Fruit fly (Drosophila melanogaster) whole organism, wandering third instar larva: Measurements from ENCODE around the gene moi.

Source experiments
- Abd-B ChIP-seq: fragments of >200 bp; optimal IDR thresholded peaks from 2 replicates; lab custom pipeline; 2017; ENCODE audit warnings: missing biosample characterization, missing genetic modification characterization
- CrebA ChIP-seq: fragments of 200-800 bp; sonication (Bioruptor generic); optimal IDR thresholded peaks from 2 replicates; lab custom pipeline; 2016; ENCODE audit warnings: missing biosample characterization, mild to moderate bottlenecking, missing genetic modification characterization, borderline replicate concordance
- Dfd ChIP-seq: fragments of >200 bp; optimal IDR thresholded peaks from 2 replicates; lab custom pipeline; 2017; ENCODE audit warnings: missing biosample characterization, missing genetic modification characterization
- Dif ChIP-seq: fragments of 200-275, 200-300 bp; sonication (Bioruptor generic); optimal IDR thresholded peaks from 2 replicates; lab custom pipeline; 2018; ENCODE audit warnings: missing biosample characterization, missing genetic modification characterization; ENCODE audit not compliant: partially characterized antibody
- Hr78 ChIP-seq: fragments of >200 bp; optimal IDR thresholded peaks from 2 replicates; lab custom pipeline; 2017; ENCODE audit warnings: missing biosample characterization, missing genetic modification characterization
- Mio ChIP-seq: sonication (Bioruptor generic); optimal IDR thresholded peaks from 2 replicates; lab custom pipeline; 2016; ENCODE audit warnings: missing biosample characterization, missing genetic modification characterization
- Myc ChIP-seq: fragments of >200 bp; optimal IDR thresholded peaks from 2 replicates; lab custom pipeline; 2017
- OdsH ChIP-seq: fragments of 200-800 bp; sonication (Bioruptor generic); optimal IDR thresholded peaks from 2 replicates; lab custom pipeline; 2016; ENCODE audit warnings: missing biosample characterization, mild to moderate bottlenecking, missing genetic modification characterization
- jim ChIP-seq: fragments of 175-275, 200-325 bp; sonication (Bioruptor generic); optimal IDR thresholded peaks from 2 replicates; lab custom pipeline; 2016; ENCODE audit warnings: missing biosample characterization, mild to moderate bottlenecking, missing genetic modification characterization
- pan ChIP-seq: fragments of >200 bp; optimal IDR thresholded peaks from 2 replicates; lab custom pipeline; 2017
- sv ChIP-seq: fragments of 200-800 bp; sonication (Bioruptor generic); optimal IDR thresholded peaks from 3 replicates; lab custom pipeline; 2016; ENCODE audit warnings: missing biosample characterization, missing genetic modification characterization
- usp ChIP-seq: fragments of >200 bp; optimal IDR thresholded peaks from 2 replicates; lab custom pipeline; 2017; ENCODE audit warnings: missing biosample characterization, missing genetic modification characterization

DNA sequence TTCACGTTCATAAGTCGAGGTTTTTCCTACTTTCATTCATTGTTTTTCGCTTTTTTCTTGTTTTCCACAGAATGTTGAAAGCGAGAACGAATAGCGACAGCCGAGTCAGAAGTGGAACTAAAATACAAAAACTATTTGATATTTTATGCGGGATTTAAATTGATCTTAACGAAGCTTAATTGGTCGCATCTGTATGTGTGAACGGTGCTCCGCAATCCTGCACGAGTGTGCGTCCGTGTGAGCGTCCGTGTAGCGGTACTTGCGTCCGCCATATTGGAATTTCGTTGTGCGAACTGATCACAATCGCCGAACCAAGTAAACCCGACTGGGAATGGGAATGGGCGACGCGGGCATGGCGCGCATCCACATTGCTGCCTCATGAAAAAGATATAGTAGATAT, 23.1 kb upstream of the moi start:
- no peak for TF ChIP-seq jim (GFP tag; lab: Kevin White, UChicago)
- TF ChIP-seq Dfd (GFP tag; lab: Kevin White, UChicago) = no peak
- TF ChIP-seq pan (lab: Kevin White, UChicago) = no peak
- TF ChIP-seq Hr78 = no peak
- TF ChIP-seq Mio (GFP tag; lab: Kevin White, UChicago) = no peak
- no peak for TF ChIP-seq Abd-B (GFP tag; lab: Kevin White, UChicago)
- no peak for TF ChIP-seq OdsH (GFP tag; lab: Kevin White, UChicago)
- no peak for TF ChIP-seq usp (GFP tag; lab: Kevin White, UChicago)
- TF ChIP-seq sv (GFP tag; lab: Kevin White, UChicago) = no peak
- no peak for TF ChIP-seq Dif (GFP tag; lab: Kevin White, UChicago)
- no peak for TF ChIP-seq CrebA
- TF ChIP-seq Myc (lab: Kevin White, UChicago) = no peak
